Fruit fly (Drosophila melanogaster): ENCODE data around the gene CG13004.

The CG13004 gene

DNA sequence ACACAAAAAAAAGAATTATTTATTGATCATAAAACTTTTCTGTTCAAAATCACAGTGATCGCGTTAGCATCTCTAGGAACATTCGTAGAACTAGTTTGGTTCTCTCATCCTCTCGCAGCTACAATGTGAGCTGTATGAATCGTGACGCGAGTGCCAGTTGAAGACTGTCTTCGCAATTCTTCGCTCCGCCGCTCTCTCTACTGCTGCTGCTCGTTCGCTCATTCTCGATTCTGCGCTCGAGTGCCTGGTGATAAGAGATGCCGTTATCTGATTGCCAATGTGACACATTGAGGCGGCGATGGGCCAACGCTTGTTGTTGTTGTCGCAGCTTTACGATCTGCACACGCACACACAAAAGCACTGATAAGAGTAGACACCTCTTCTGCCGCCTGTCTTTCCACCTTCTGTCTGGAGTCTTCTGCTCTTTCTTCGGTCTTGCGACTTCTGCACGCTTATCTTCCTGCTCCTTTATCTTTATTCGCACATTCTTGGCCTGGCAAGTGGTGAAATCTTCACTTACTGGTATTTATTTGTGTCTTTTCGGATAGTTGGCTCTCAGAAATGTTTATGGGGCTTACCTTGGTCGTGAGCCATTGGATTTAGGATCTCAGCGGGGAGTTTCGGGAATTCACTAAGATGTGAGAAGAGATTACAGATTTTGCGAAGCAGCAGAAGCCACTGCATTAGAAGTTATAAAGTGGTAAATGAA, 925 bp upstream of the CG13004 start (continued):
- no peak for TF ChIP-seq CG13424 (tag; optimal IDR thresholded peaks at IDR 0.05)
- TF ChIP-seq CG32532 (GFP tag; IDR thresholded peaks at IDR 0.05): peak; percentile 34; the same call in 1 of the 2 replicates
- 0 out of 2 replicates have a peak, but pooled peaks have one; percentile 53 for TF ChIP-seq rib (GFP tag; IDR thresholded peaks at IDR 0.05)
- TF ChIP-seq Sry-β (GFP tag; optimal IDR thresholded peaks at IDR 0.05): peak; percentile 65
- no peak for TF ChIP-seq CG8388 (GFP tag; optimal IDR thresholded peaks at IDR 0.05)
- no peak for TF ChIP-seq shn (GFP tag; optimal IDR thresholded peaks at IDR 0.05)
- peak; percentile 17 for TF ChIP-seq MTF-1 (GFP tag; optimal IDR thresholded peaks at IDR 0.05; ENCODE audit: borderline replicate concordance)
- TF ChIP-seq BtbVII (GFP tag; optimal IDR thresholded peaks at IDR 0.05): no peak
- peak; percentile 11 for TF ChIP-seq grn (GFP tag; optimal IDR thresholded peaks at IDR 0.05)
- peak; percentile 45 for TF ChIP-seq CG34376 (GFP tag; optimal IDR thresholded peaks at IDR 0.05)
- peak; percentile 2 for TF ChIP-seq CG18599 (GFP tag; optimal IDR thresholded peaks at IDR 0.05)
- peak; percentile 28 for TF ChIP-seq sug (tag; optimal IDR thresholded peaks at IDR 0.05)
- TF ChIP-seq Med (GFP tag): peak; percentile 36
- TF ChIP-seq cg (GFP tag; optimal IDR thresholded peaks at IDR 0.05): peak; percentile 8
- 0 out of 3 replicates have a peak, but pooled peaks have one; percentile 43 for TF ChIP-seq so (GFP tag; IDR thresholded peaks at IDR 0.05)

DNA sequence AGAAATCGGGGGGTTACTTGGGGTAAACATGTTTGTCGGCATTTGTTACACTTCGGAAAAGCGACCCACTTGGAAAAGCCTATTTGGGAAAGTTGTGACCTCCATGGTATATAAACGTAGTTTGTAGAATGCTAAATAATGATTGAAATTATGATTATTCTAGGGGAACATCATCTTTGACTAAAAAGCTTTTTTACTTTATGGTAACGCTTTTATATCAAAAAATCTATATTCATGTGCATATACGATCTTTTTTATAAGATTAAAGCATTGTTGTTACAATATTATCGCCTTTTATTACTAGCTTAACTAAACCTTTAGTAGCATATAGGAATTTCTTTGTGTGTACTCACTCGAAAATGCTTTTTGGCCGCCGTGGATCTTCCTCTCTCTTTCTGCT, 1.1 kb downstream of the CG13004 start:
- peak; percentile 34 for TF ChIP-seq CG3281 (GFP tag; optimal IDR thresholded peaks at IDR 0.05)
- no peak for TF ChIP-seq CG12744 (GFP tag; optimal IDR thresholded peaks at IDR 0.05)
- no peak for TF ChIP-seq CG13624 (GFP tag; optimal IDR thresholded peaks at IDR 0.05)
- TF ChIP-seq H15 (GFP tag; IDR thresholded peaks at IDR 0.05): no peak
- peak; percentile 13 for TF ChIP-seq CG12942 (GFP tag; optimal IDR thresholded peaks at IDR 0.05)
- TF ChIP-seq Deaf1 (tag; optimal IDR thresholded peaks at IDR 0.05): no peak
- TF ChIP-seq Hmr (GFP tag; optimal IDR thresholded peaks at IDR 0.05): peak; percentile 45
- no peak for TF ChIP-seq gcm2 (GFP tag; optimal IDR thresholded peaks at IDR 0.05)
- peak; percentile 45 for TF ChIP-seq ewg (GFP tag; optimal IDR thresholded peaks at IDR 0.05)
- peak; percentile 43 for TF ChIP-seq Xbp1 (GFP tag; optimal IDR thresholded peaks at IDR 0.05)
- TF ChIP-seq CG18619 (GFP tag; optimal IDR thresholded peaks at IDR 0.05): peak; percentile 42
- TF ChIP-seq wor (GFP tag; IDR thresholded peaks at IDR 0.05): peak; percentile 33; the same call in 1 of the 2 replicates
- peak in 1 of 3 experiments; percentile 28 for TF ChIP-seq lola (GFP tag; optimal IDR thresholded peaks at IDR 0.05)
- TF ChIP-seq Meics (GFP tag; optimal IDR thresholded peaks at IDR 0.05): peak; percentile 12
- TF ChIP-seq ase (GFP tag; IDR thresholded peaks at IDR 0.05): no peak
- TF ChIP-seq CG4404 (GFP tag; IDR thresholded peaks at IDR 0.05): no peak
- TF ChIP-seq CG13123 (GFP tag; optimal IDR thresholded peaks at IDR 0.05): no peak
- 0 out of 2 replicates have a peak, but pooled peaks have one; percentile 16 for TF ChIP-seq CG9932 (GFP tag; IDR thresholded peaks at IDR 0.05)
- TF ChIP-seq YL-1 (GFP tag; optimal IDR thresholded peaks at IDR 0.05): no peak
- TF ChIP-seq Eip74EF (GFP tag; optimal IDR thresholded peaks at IDR 0.05): peak in 1 of 2 experiments; percentile 51
- TF ChIP-seq CrebB (tag; optimal IDR thresholded peaks at IDR 0.05): no peak
- peak; percentile 56; the same call in 1 of the 3 replicates for TF ChIP-seq dysf (GFP tag; IDR thresholded peaks at IDR 0.05)
- TF ChIP-seq CG17568 (GFP tag; optimal IDR thresholded peaks at IDR 0.05): peak; percentile 5
- 0 out of 2 replicates have a peak, but pooled peaks have one; percentile 8 for TF ChIP-seq esg (GFP tag; conservative IDR thresholded peaks at IDR 0.05)
- TF ChIP-seq otp (GFP tag; IDR thresholded peaks at IDR 0.05): no peak
- TF ChIP-seq hth (optimal IDR thresholded peaks at IDR 0.05): no peak
- TF ChIP-seq E2f1 (GFP tag; IDR thresholded peaks at IDR 0.05): no peak
- TF ChIP-seq ems (GFP tag; optimal IDR thresholded peaks at IDR 0.05): no peak
- TF ChIP-seq CG17385 (GFP tag; optimal IDR thresholded peaks at IDR 0.05): peak; percentile 46
- peak; percentile 53 to 80 for TF ChIP-seq bsh (GFP tag; optimal IDR thresholded peaks at IDR 0.05)
- TF ChIP-seq nau (GFP tag; optimal IDR thresholded peaks at IDR 0.05): no peak
- no peak for TF ChIP-seq grn (GFP tag; optimal IDR thresholded peaks at IDR 0.05)
- TF ChIP-seq MTF-1 (GFP tag; optimal IDR thresholded peaks at IDR 0.05; ENCODE audit: borderline replicate concordance): no peak
- TF ChIP-seq Ravus (GFP tag; IDR thresholded peaks at IDR 0.05): no peak
- peak; percentile 41 for TF ChIP-seq lmd (GFP tag; IDR thresholded peaks at IDR 0.05)

All from whole organism, embryonic.